ENCODE assay signal across 1 fruit fly cellular context in the genomic region with DNA sequence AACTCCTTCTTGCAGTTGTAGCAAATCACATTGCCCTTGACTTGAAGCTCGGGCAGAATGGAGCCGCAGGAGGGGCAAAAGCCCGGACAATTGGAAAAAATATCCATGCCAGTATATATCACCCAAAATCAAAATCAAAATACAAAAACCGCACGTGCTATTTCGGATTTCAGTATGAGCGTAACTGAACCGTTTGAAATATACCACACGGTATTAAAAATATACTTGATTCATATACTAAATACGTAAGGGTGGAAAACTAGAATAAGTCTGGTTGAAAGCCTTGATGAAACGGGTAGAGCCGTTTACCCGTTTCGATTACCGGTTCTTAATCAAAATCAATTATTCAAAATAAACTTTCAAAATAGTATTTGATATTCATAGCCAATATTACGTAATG.
A peak's percentile ranks its signal among the peaks of the same experiment; 100 is the strongest.
TF ChIP-seq lines count a peak whose summit lies in the region.

A gene (minus strand): TSS at position 188 of the 400 bp plus-strand sequence.

TF ChIP-seq in whole organism, embryonic, 481 proteins besides CTCF, POLR2A, EP300 and RAD21 (continued from another document and continues in another):
- TF ChIP-seq grau (tag; optimal IDR thresholded peaks at IDR 0.05; lab: Kevin White, UChicago) (no peak), ci (GFP tag; IDR thresholded peaks at IDR 0.05; lab: Robert Waterston, UW) (no peak), CG32772 (GFP tag; IDR thresholded peaks at IDR 0.05; lab: Robert Waterston, UW) (no peak), NC2α (GFP tag; optimal IDR thresholded peaks at IDR 0.05; lab: Kevin White, UChicago) (no peak), CG17359 (tag; optimal IDR thresholded peaks at IDR 0.05; lab: Kevin White, UChicago) (no peak), CG8388 (GFP tag; optimal IDR thresholded peaks at IDR 0.05; lab: Kevin White, UChicago) (no peak), CG1529 (GFP tag; optimal IDR thresholded peaks at IDR 0.05; lab: Kevin White, UChicago) (no peak), Ets97D (GFP tag; optimal IDR thresholded peaks at IDR 0.05; lab: Kevin White, UChicago) (peak; percentile 72), MESR4 (GFP tag; optimal IDR thresholded peaks at IDR 0.05; lab: Kevin White, UChicago) (peak; percentile 61), CG11247 (GFP tag; IDR thresholded peaks at IDR 0.05; lab: Robert Waterston, UW) (no peak), wdn (GFP tag; IDR thresholded peaks at IDR 0.05; lab: Robert Waterston, UW) (no peak), Mad (GFP tag; optimal IDR thresholded peaks at IDR 0.05; lab: Kevin White, UChicago) (no peak), Antp (GFP tag; optimal IDR thresholded peaks at IDR 0.05; lab: Kevin White, UChicago) (no peak), luna (GFP tag; optimal IDR thresholded peaks at IDR 0.05; lab: Kevin White, UChicago) (no peak), Dbx (GFP tag; IDR thresholded peaks at IDR 0.05; lab: Robert Waterston, UW) (no peak), vvl (GFP tag; IDR thresholded peaks at IDR 0.05; lab: Robert Waterston, UW) (peak; percentile 36; the same call in 1 of the 2 replicates), CG42726 (GFP tag; IDR thresholded peaks at IDR 0.05; lab: Robert Waterston, UW; ENCODE audit: partially characterized antibody) (no peak), Rx (GFP tag; IDR thresholded peaks at IDR 0.05; lab: Robert Waterston, UW) (no peak), p53 (GFP tag; optimal IDR thresholded peaks at IDR 0.05; lab: Kevin White, UChicago) (no peak), D19B (GFP tag; optimal IDR thresholded peaks at IDR 0.05; lab: Kevin White, UChicago) (no peak), br (optimal IDR thresholded peaks at IDR 0.05; lab: Kevin White, UChicago) (no peak), CG2889 (GFP tag; IDR thresholded peaks at IDR 0.05; lab: Robert Waterston, UW) (no peak), Neu2 (GFP tag; optimal IDR thresholded peaks at IDR 0.05; lab: Kevin White, UChicago; ENCODE audit: borderline replicate concordance) (no peak), sens (GFP tag; lab: Kevin White, UChicago) (peak; percentile 90), CG2129 (GFP tag; IDR thresholded peaks at IDR 0.05; lab: Robert Waterston, UW; ENCODE audit: partially characterized antibody) (no peak), CG12744 (GFP tag; optimal IDR thresholded peaks at IDR 0.05; lab: Kevin White, UChicago) (no peak), CG31224 (GFP tag; IDR thresholded peaks at IDR 0.05; lab: Robert Waterston, UW) (no peak), CG1602 (GFP tag; optimal IDR thresholded peaks at IDR 0.05; lab: Kevin White, UChicago) (no peak), mirr (GFP tag; optimal IDR thresholded peaks at IDR 0.05; lab: Kevin White, UChicago) (no peak), exex (tag; optimal IDR thresholded peaks at IDR 0.05; lab: Kevin White, UChicago) (no peak), CG13123 (GFP tag; optimal IDR thresholded peaks at IDR 0.05; lab: Kevin White, UChicago) (no peak), dmrt11E (tag; optimal IDR thresholded peaks at IDR 0.05; lab: Kevin White, UChicago) (no peak), aop (GFP tag; IDR thresholded peaks at IDR 0.05; lab: Robert Waterston, UW) (no peak), grn (GFP tag; optimal IDR thresholded peaks at IDR 0.05; lab: Kevin White, UChicago) (no peak), ham (GFP tag; IDR thresholded peaks at IDR 0.05; lab: Robert Waterston, UW) (no peak), CG15601 (tag; optimal IDR thresholded peaks at IDR 0.05; lab: Kevin White, UChicago) (no peak), Doc2 (GFP tag; IDR thresholded peaks at IDR 0.05; lab: Robert Waterston, UW) (no peak), CG9797 (GFP tag; optimal IDR thresholded peaks at IDR 0.05; lab: Kevin White, UChicago) (peak; percentile 74), ato (GFP tag; IDR thresholded peaks at IDR 0.05; lab: Robert Waterston, UW; ENCODE audit: partially characterized antibody) (no peak), CG2116 (GFP tag; optimal IDR thresholded peaks at IDR 0.05; lab: Kevin White, UChicago) (peak; percentile 21), Kr (GFP tag; optimal IDR thresholded peaks at IDR 0.05; lab: Kevin White, UChicago) (no peak), Dek (tag; optimal IDR thresholded peaks at IDR 0.05; lab: Kevin White, UChicago) (no peak), CG1233 (GFP tag; optimal IDR thresholded peaks at IDR 0.05; lab: Kevin White, UChicago) (no peak), CG12942 (GFP tag; optimal IDR thresholded peaks at IDR 0.05; lab: Kevin White, UChicago) (no peak), Mes4 (GFP tag; optimal IDR thresholded peaks at IDR 0.05; lab: Kevin White, UChicago) (no peak), CG5180 (GFP tag; optimal IDR thresholded peaks at IDR 0.05; lab: Kevin White, UChicago) (no peak), fd64A (GFP tag; optimal IDR thresholded peaks at IDR 0.05; lab: Kevin White, UChicago) (no peak), CG7556 (GFP tag; optimal IDR thresholded peaks at IDR 0.05; lab: Kevin White, UChicago) (no peak), cad (GFP tag; optimal IDR thresholded peaks at IDR 0.05; lab: Kevin White, UChicago) (no peak), Sin3A (optimal IDR thresholded peaks at IDR 0.05; lab: Kevin White, UChicago) (no peak), dpn (GFP tag; optimal IDR thresholded peaks at IDR 0.05; lab: Kevin White, UChicago) (no peak), NK7.1 (GFP tag; optimal IDR thresholded peaks at IDR 0.05; lab: Kevin White, UChicago) (no peak), Nf-YB (GFP tag; optimal IDR thresholded peaks at IDR 0.05; lab: Kevin White, UChicago) (no peak), gcm2 (GFP tag; optimal IDR thresholded peaks at IDR 0.05; lab: Kevin White, UChicago) (no peak), dati (GFP tag; IDR thresholded peaks at IDR 0.05; lab: Robert Waterston, UW) (no peak), TFAM (GFP tag; optimal IDR thresholded peaks at IDR 0.05; lab: Kevin White, UChicago) (no peak), CG12769 (tag; optimal IDR thresholded peaks at IDR 0.05; lab: Kevin White, UChicago) (no peak), D (optimal IDR thresholded peaks at IDR 0.05; lab: Kevin White, UChicago) (no peak), D (GFP tag; optimal IDR thresholded peaks at IDR 0.05; lab: Kevin White, UChicago) (no peak), CG6683 (GFP tag; optimal IDR thresholded peaks at IDR 0.05; lab: Kevin White, UChicago) (no peak), bsh (GFP tag; optimal IDR thresholded peaks at IDR 0.05; lab: Kevin White, UChicago) (no peak), nerfin-1 (tag; optimal IDR thresholded peaks at IDR 0.05; lab: Kevin White, UChicago) (no peak), lbe (GFP tag; optimal IDR thresholded peaks at IDR 0.05; lab: Kevin White, UChicago) (no peak), CG11456 (GFP tag; IDR thresholded peaks at IDR 0.05; lab: Robert Waterston, UW) (no peak), onecut (GFP tag; IDR thresholded peaks at IDR 0.05; lab: Robert Waterston, UW) (no peak), Deaf1 (tag; optimal IDR thresholded peaks at IDR 0.05; lab: Kevin White, UChicago) (no peak), tap (tag; optimal IDR thresholded peaks at IDR 0.05; lab: Kevin White, UChicago) (no peak), Bgb (GFP tag; IDR thresholded peaks at IDR 0.05; lab: Robert Waterston, UW; ENCODE audit: partially characterized antibody) (no peak), CG12391 (tag; optimal IDR thresholded peaks at IDR 0.05; lab: Kevin White, UChicago) (no peak), sima (GFP tag; optimal IDR thresholded peaks at IDR 0.05; lab: Kevin White, UChicago) (no peak), gsb (GFP tag; IDR thresholded peaks at IDR 0.05; lab: Robert Waterston, UW) (no peak), Ravus (GFP tag; IDR thresholded peaks at IDR 0.05; lab: Robert Waterston, UW) (no peak), CG10543 (GFP tag; optimal IDR thresholded peaks at IDR 0.05; lab: Kevin White, UChicago) (no peak), emc (GFP tag; optimal IDR thresholded peaks at IDR 0.05; lab: Kevin White, UChicago) (no peak), dan (GFP tag; IDR thresholded peaks at IDR 0.05; lab: Robert Waterston, UW) (no peak), ewg (GFP tag; optimal IDR thresholded peaks at IDR 0.05; lab: Kevin White, UChicago) (no peak), nom (GFP tag; optimal IDR thresholded peaks at IDR 0.05; lab: Kevin White, UChicago) (no peak), CG6175 (GFP tag; IDR thresholded peaks at IDR 0.05; lab: Robert Waterston, UW) (no peak), Dad (GFP tag; optimal IDR thresholded peaks at IDR 0.05; lab: Kevin White, UChicago) (no peak), Blimp-1 (GFP tag; optimal IDR thresholded peaks at IDR 0.05; lab: Kevin White, UChicago) (no peak), CG31441 (GFP tag; IDR thresholded peaks at IDR 0.05; lab: Robert Waterston, UW) (no peak), CG10959 (GFP tag; IDR thresholded peaks at IDR 0.05; lab: Robert Waterston, UW) (no peak), CG30403 (GFP tag; optimal IDR thresholded peaks at IDR 0.05; lab: Kevin White, UChicago) (no peak), CG14710 (tag; optimal IDR thresholded peaks at IDR 0.05; lab: Kevin White, UChicago) (peak; percentile 42), CG9817 (tag; optimal IDR thresholded peaks at IDR 0.05; lab: Kevin White, UChicago) (no peak), disco-r (GFP tag; optimal IDR thresholded peaks at IDR 0.05; lab: Kevin White, UChicago) (no peak), Gug (GFP tag; IDR thresholded peaks at IDR 0.05; lab: Robert Waterston, UW) (no peak), abd-A (tag; optimal IDR thresholded peaks at IDR 0.05; lab: Kevin White, UChicago) (no peak), CG14965 (GFP tag; optimal IDR thresholded peaks at IDR 0.05; lab: Kevin White, UChicago; ENCODE audit: borderline replicate concordance) (no peak), Atf6 (GFP tag; IDR thresholded peaks at IDR 0.05; lab: Robert Waterston, UW) (no peak), zfh1 (GFP tag; IDR thresholded peaks at IDR 0.05; lab: Robert Waterston, UW) (no peak), gfzf (GFP tag; optimal IDR thresholded peaks at IDR 0.05; lab: Kevin White, UChicago) (peak; percentile 96), CG4617 (GFP tag; optimal IDR thresholded peaks at IDR 0.05; lab: Kevin White, UChicago; ENCODE audit: borderline replicate concordance) (peak; percentile 23), hb (GFP tag; IDR thresholded peaks at IDR 0.05; lab: Robert Waterston, UW; ENCODE audit: partially characterized antibody) (no peak), Awh (GFP tag; IDR thresholded peaks at IDR 0.05; lab: Robert Waterston, UW) (no peak), CG13775 (GFP tag; optimal IDR thresholded peaks at IDR 0.05; lab: Kevin White, UChicago) (no peak), CG30020 (tag; optimal IDR thresholded peaks at IDR 0.05; lab: Kevin White, UChicago) (no peak), CG10267 (tag; optimal IDR thresholded peaks at IDR 0.05; lab: Kevin White, UChicago) (no peak), sc (optimal IDR thresholded peaks at IDR 0.05; lab: Kevin White, UChicago) (no peak), sc (GFP tag; optimal IDR thresholded peaks at IDR 0.05; lab: Kevin White, UChicago) (no peak), CG8924 (tag; optimal IDR thresholded peaks at IDR 0.05; lab: Kevin White, UChicago) (no peak), maf-S (GFP tag; optimal IDR thresholded peaks at IDR 0.05; lab: Kevin White, UChicago) (no peak), CG14667 (GFP tag; IDR thresholded peaks at IDR 0.05; lab: Robert Waterston, UW) (no peak), Sox100B (GFP tag; optimal IDR thresholded peaks at IDR 0.05; lab: Kevin White, UChicago) (no peak), BEAF-32 (GFP tag; optimal IDR thresholded peaks at IDR 0.05; lab: Kevin White, UChicago) (peak; percentile 31), CG4730 (GFP tag; IDR thresholded peaks at IDR 0.05; lab: Robert Waterston, UW) (no peak), org-1 (GFP tag; optimal IDR thresholded peaks at IDR 0.05; lab: Kevin White, UChicago) (no peak), CG43689 (GFP tag; IDR thresholded peaks at IDR 0.05; lab: Robert Waterston, UW) (no peak), CG2199 (GFP tag; IDR thresholded peaks at IDR 0.05; lab: Robert Waterston, UW) (no peak), CG17802 (tag; optimal IDR thresholded peaks at IDR 0.05; lab: Kevin White, UChicago) (no peak), kni (GFP tag; optimal IDR thresholded peaks at IDR 0.05; lab: Kevin White, UChicago) (no peak), Dfd (GFP tag; optimal IDR thresholded peaks at IDR 0.05; lab: Kevin White, UChicago) (no peak), usp (GFP tag; optimal IDR thresholded peaks at IDR 0.05; lab: Kevin White, UChicago) (no peak), sug (tag; optimal IDR thresholded peaks at IDR 0.05; lab: Kevin White, UChicago) (no peak), fru (optimal IDR thresholded peaks at IDR 0.05; lab: Kevin White, UChicago) (no peak), Max (GFP tag; optimal IDR thresholded peaks at IDR 0.05; lab: Kevin White, UChicago) (peak; percentile 87), Vsx1 (GFP tag; optimal IDR thresholded peaks at IDR 0.05; lab: Kevin White, UChicago) (no peak), nmo (GFP tag; optimal IDR thresholded peaks at IDR 0.05; lab: Kevin White, UChicago) (peak; percentile 26), ash1 (GFP tag; optimal IDR thresholded peaks at IDR 0.05; lab: Kevin White, UChicago) (no peak), oc (tag; optimal IDR thresholded peaks at IDR 0.05; lab: Kevin White, UChicago) (no peak), stwl (tag; optimal IDR thresholded peaks at IDR 0.05; lab: Kevin White, UChicago) (peak; percentile 66), Pdp1 (GFP tag; optimal IDR thresholded peaks at IDR 0.05; lab: Kevin White, UChicago) (peak in 1 of 2 experiments; percentile 75), CG6765 (GFP tag; optimal IDR thresholded peaks at IDR 0.05; lab: Kevin White, UChicago) (no peak), CG1647 (GFP tag; optimal IDR thresholded peaks at IDR 0.05; lab: Kevin White, UChicago) (no peak), gce (GFP tag; IDR thresholded peaks at IDR 0.05; lab: Robert Waterston, UW) (no peak), CG3726 (GFP tag; IDR thresholded peaks at IDR 0.05; lab: Robert Waterston, UW) (no peak), CG8089 (GFP tag; optimal IDR thresholded peaks at IDR 0.05; lab: Kevin White, UChicago) (no peak), Drgx (GFP tag; IDR thresholded peaks at IDR 0.05; lab: Robert Waterston, UW) (no peak), Ptx1 (GFP tag; IDR thresholded peaks at IDR 0.05; lab: Robert Waterston, UW) (no peak), chm (GFP tag; IDR thresholded peaks at IDR 0.05; lab: Robert Waterston, UW) (no peak), chinmo (GFP tag; IDR thresholded peaks at IDR 0.05; lab: Robert Waterston, UW; ENCODE audit: partially characterized antibody) (0 out of 4 replicates have a peak, but pooled peaks have one; percentile 57), CG3065 (GFP tag; optimal IDR thresholded peaks at IDR 0.05; lab: Kevin White, UChicago) (no peak), Optix (GFP tag; IDR thresholded peaks at IDR 0.05; lab: Robert Waterston, UW) (no peak), Hmr (GFP tag; optimal IDR thresholded peaks at IDR 0.05; lab: Kevin White, UChicago) (peak; percentile 29), zen (tag; optimal IDR thresholded peaks at IDR 0.05; lab: Kevin White, UChicago) (no peak)
